Worm (Caenorhabditis elegans): ENCODE measurements around the gene K04H4.5.

DNA sequence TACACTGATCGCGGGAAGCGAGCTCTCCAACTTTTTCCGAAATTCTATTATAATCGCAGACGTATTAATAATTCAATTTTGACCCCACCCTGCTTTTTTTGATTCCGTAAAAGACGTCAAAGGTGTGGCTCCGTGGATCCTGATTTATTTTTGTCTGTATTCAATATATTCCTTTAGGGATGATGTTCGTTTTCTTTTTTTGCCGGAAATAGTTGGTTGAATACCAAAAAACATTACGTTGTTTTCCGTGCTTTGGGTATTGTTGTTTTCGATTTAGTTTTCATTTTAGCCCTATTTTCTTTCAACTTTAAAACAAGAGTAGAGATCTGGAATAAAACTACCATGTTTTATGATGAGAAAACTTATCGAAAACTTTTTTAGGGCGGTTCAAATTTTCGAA is 17.5 kb downstream of the K04H4.5 start:
- TF ChIP-seq sea-2 (GFP tag; optimal IDR thresholded peaks at IDR 0.05) (no peak), nhr-67 (tag; optimal IDR thresholded peaks at IDR 0.05) (no peak), unc-62 (GFP tag; optimal IDR thresholded peaks at IDR 0.05) (no peak), mdl-1 (tag; optimal IDR thresholded peaks at IDR 0.05) (no peak), ama-1 (optimal IDR thresholded peaks at IDR 0.05) (no peak)

All from whole organism, L3 larva.